Fruit fly (Drosophila melanogaster) whole organism, prepupa: ENCODE data around the gene CG14573.

ENCODE experiments used
- Blimp-1 ChIP-seq: fragments of 200-800 bp; sonication (Bioruptor generic); optimal IDR thresholded peaks from 3 replicates; lab custom pipeline; 2017; ENCODE audit warnings: missing biosample characterization, missing genetic modification characterization, mild to moderate bottlenecking, moderate library complexity, missing genetic modification reagents
- CG10631 ChIP-seq: fragments of 200-800 bp; sonication (Bioruptor generic); optimal IDR thresholded peaks from 2 replicates; lab custom pipeline; 2016; ENCODE audit warnings: missing biosample characterization, missing genetic modification characterization
- CG11294 ChIP-seq: fragments of 200-800 bp; sonication (Bioruptor generic); IDR thresholded peaks from 2 replicates; pipeline ENCODE4 v1.3.6; 2022; ENCODE audit warnings: missing biosample characterization, missing genetic modification characterization
- CG11902 ChIP-seq: fragments of 200-800 bp; sonication (Bioruptor generic); optimal IDR thresholded peaks from 3 replicates; lab custom pipeline; 2016; ENCODE audit warnings: missing biosample characterization, missing genetic modification characterization
- CG15336 ChIP-seq: fragments of 200-800 bp; sonication (Bioruptor generic); IDR thresholded peaks from 2 replicates; pipeline ENCODE4 v1.3.6; 2022; ENCODE audit warnings: missing biosample characterization, missing genetic modification characterization
- CG16779 ChIP-seq: fragments of 200-800 bp; sonication (Bioruptor generic); optimal IDR thresholded peaks from 3 replicates; lab custom pipeline; 2017; ENCODE audit warnings: missing biosample characterization, mild to moderate bottlenecking, missing genetic modification characterization
- CG31627 ChIP-seq: fragments of 200-800 bp; sonication (Bioruptor generic); optimal IDR thresholded peaks from 3 replicates; lab custom pipeline; 2016; ENCODE audit warnings: missing biosample characterization, missing genetic modification characterization
- CG32006 ChIP-seq: fragments of 200-800 bp; sonication (Bioruptor generic); optimal IDR thresholded peaks from 3 replicates; lab custom pipeline; 2017; ENCODE audit warnings: missing biosample characterization, mild to moderate bottlenecking, missing genetic modification characterization
- CG34406 ChIP-seq: fragments of 200-800 bp; sonication (Bioruptor generic); optimal IDR thresholded peaks from 3 replicates; lab custom pipeline; 2016; ENCODE audit warnings: missing biosample characterization, missing genetic modification characterization
- CG3919 ChIP-seq: fragments of 200-800 bp; sonication (Bioruptor generic); optimal IDR thresholded peaks from 3 replicates; lab custom pipeline; 2016; ENCODE audit warnings: missing biosample characterization, missing genetic modification characterization
- CG4318 ChIP-seq: fragments of 200-800 bp; sonication (Bioruptor generic); optimal IDR thresholded peaks from 3 replicates; lab custom pipeline; 2017; ENCODE audit warnings: missing biosample characterization, mild to moderate bottlenecking, missing genetic modification characterization
- CG6163 ChIP-seq: fragments of 200-800 bp; sonication (Bioruptor generic); IDR thresholded peaks from 3 replicates; pipeline ENCODE4 v1.3.6; 2022; ENCODE audit warnings: missing biosample characterization, missing genetic modification characterization
- CG6854 ChIP-seq: fragments of 200-800 bp; sonication (Bioruptor generic); optimal IDR thresholded peaks from 2 replicates; lab custom pipeline; 2017; ENCODE audit warnings: missing biosample characterization, mild to moderate bottlenecking, missing genetic modification characterization
- CG7368 ChIP-seq: fragments of 200-800 bp; sonication (Bioruptor generic); optimal IDR thresholded peaks from 3 replicates; lab custom pipeline; 2016; ENCODE audit warnings: missing biosample characterization, missing genetic modification characterization
- CG8119 ChIP-seq: fragments of 200-800 bp; sonication (Bioruptor generic); IDR thresholded peaks from 3 replicates; pipeline ENCODE4 v1.3.6; 2022; ENCODE audit warnings: missing biosample characterization, missing genetic modification characterization
- CG8319 ChIP-seq: fragments of 200-800 bp; sonication (Bioruptor generic); optimal IDR thresholded peaks from 3 replicates; lab custom pipeline; 2016; ENCODE audit warnings: missing biosample characterization, missing genetic modification characterization
- CG8632 ChIP-seq: fragments of 200-800 bp; sonication (Bioruptor generic); optimal IDR thresholded peaks from 3 replicates; lab custom pipeline; 2016; ENCODE audit warnings: missing biosample characterization, missing genetic modification characterization
- CG9139 ChIP-seq: fragments of 200-800 bp; sonication (Bioruptor generic); optimal IDR thresholded peaks from 3 replicates; lab custom pipeline; 2017; ENCODE audit warnings: missing biosample characterization, mild to moderate bottlenecking, missing genetic modification characterization
- Eip75B ChIP-seq: fragments of 200-800 bp; sonication (Bioruptor generic); optimal IDR thresholded peaks from 3 replicates; lab custom pipeline; 2016; ENCODE audit warnings: missing biosample characterization, missing genetic modification characterization
- Eip78C ChIP-seq: fragments of 200-800 bp; sonication (Bioruptor generic); peaks from one replicate; lab custom pipeline; 2016; ENCODE audit warnings: missing biosample characterization, missing genetic modification characterization
- Eip93F ChIP-seq: fragments of 200-800 bp; sonication (Bioruptor generic); optimal IDR thresholded peaks from 2 replicates; lab custom pipeline; 2016; ENCODE audit warnings: missing biosample characterization, mild to moderate bottlenecking, missing genetic modification characterization
- Ets96B ChIP-seq: fragments of 200-800 bp; optimal IDR thresholded peaks from 2 replicates; lab custom pipeline; 2019; ENCODE audit warnings: missing biosample characterization, mild to moderate bottlenecking, missing genetic modification characterization, moderate library complexity
- Hr38 ChIP-seq: sonication (Bioruptor generic); optimal IDR thresholded peaks from 2 replicates; lab custom pipeline; 2016; ENCODE audit warnings: missing biosample characterization, missing genetic modification characterization
- Hr39 ChIP-seq: fragments of 200-800 bp; sonication (Bioruptor generic); optimal IDR thresholded peaks from 2 replicates; lab custom pipeline; 2016; ENCODE audit warnings: missing biosample characterization, missing genetic modification characterization
- Lpt ChIP-seq: fragments of 200-800 bp; sonication (Bioruptor generic); optimal IDR thresholded peaks from 3 replicates; lab custom pipeline; 2016; ENCODE audit warnings: missing biosample characterization, missing genetic modification characterization
- OdsH ChIP-seq: fragments of 200-800 bp; sonication (Bioruptor generic); optimal IDR thresholded peaks from 3 replicates; lab custom pipeline; 2016; ENCODE audit warnings: missing biosample characterization, missing genetic modification characterization
- Smox ChIP-seq: fragments of 200-800 bp; sonication (Bioruptor generic); optimal IDR thresholded peaks from 3 replicates; lab custom pipeline; 2016; ENCODE audit warnings: missing biosample characterization, missing genetic modification characterization
- Sox14 ChIP-seq: fragments of 200-800 bp; sonication (Bioruptor generic); optimal IDR thresholded peaks from 3 replicates; lab custom pipeline; 2016; ENCODE audit warnings: missing biosample characterization, missing genetic modification characterization
- Sox15 ChIP-seq: fragments of 200-800 bp; sonication (Bioruptor generic); optimal IDR thresholded peaks from 3 replicates; lab custom pipeline; 2016; ENCODE audit warnings: missing biosample characterization, missing genetic modification characterization
- acj6 ChIP-seq: fragments of 200-800 bp; sonication (Bioruptor generic); optimal IDR thresholded peaks from 3 replicates; lab custom pipeline; 2016; ENCODE audit warnings: missing biosample characterization, missing genetic modification characterization
- cyc ChIP-seq: fragments of 200-800 bp; sonication (Bioruptor generic); optimal IDR thresholded peaks from 3 replicates; lab custom pipeline; 2016; ENCODE audit warnings: missing biosample characterization, missing genetic modification characterization
- dac ChIP-seq: fragments of 200-800 bp; sonication (Bioruptor generic); optimal IDR thresholded peaks from 2 replicates; lab custom pipeline; 2017; ENCODE audit warnings: missing biosample characterization, mild to moderate bottlenecking, missing genetic modification characterization
- eg ChIP-seq: fragments of 200-800 bp; sonication (Bioruptor generic); IDR thresholded peaks from 3 replicates; pipeline ENCODE4 v1.3.6; 2022; ENCODE audit warnings: missing biosample characterization, missing genetic modification characterization
- esn ChIP-seq: fragments of 200-800 bp; sonication (Bioruptor generic); optimal IDR thresholded peaks from 2 replicates; lab custom pipeline; 2016; ENCODE audit warnings: missing biosample characterization, mild to moderate bottlenecking, missing genetic modification characterization, moderate library complexity
- fd59A ChIP-seq: fragments of 200-800 bp; sonication (Bioruptor generic); optimal IDR thresholded peaks from 2 replicates; lab custom pipeline; 2017; ENCODE audit warnings: missing biosample characterization, mild to moderate bottlenecking, missing genetic modification characterization, missing genetic modification reagents
- fd85E ChIP-seq: fragments of 200-800 bp; sonication (Bioruptor generic); optimal IDR thresholded peaks from 3 replicates; lab custom pipeline; 2016; ENCODE audit warnings: missing biosample characterization, missing genetic modification characterization
- fkh ChIP-seq: fragments of 200-800 bp; sonication (Bioruptor generic); optimal IDR thresholded peaks from 3 replicates; lab custom pipeline; 2017; ENCODE audit warnings: missing biosample characterization, mild to moderate bottlenecking, missing genetic modification characterization, moderate library complexity
- lz ChIP-seq: fragments of 200-800 bp; sonication (Bioruptor generic); optimal IDR thresholded peaks from 3 replicates; lab custom pipeline; 2016; ENCODE audit warnings: missing biosample characterization, missing genetic modification characterization
- pdm3 ChIP-seq: fragments of 200-800 bp; sonication (Bioruptor generic); optimal IDR thresholded peaks from 3 replicates; lab custom pipeline; 2016; ENCODE audit warnings: missing biosample characterization, missing genetic modification characterization
- salr ChIP-seq, 2 experiments: fragments of 200-800 bp; sonication (Bioruptor generic); optimal IDR thresholded peaks; 3 replicates each; lab custom pipeline; 2016 to 2018; ENCODE audit warnings: missing biosample characterization in 2 of 2, missing genetic modification characterization in 2 of 2, mild to moderate bottlenecking in 1 of 2
- spab ChIP-seq: fragments of 200-800 bp; sonication (Bioruptor generic); optimal IDR thresholded peaks from 2 replicates; lab custom pipeline; 2017; ENCODE audit warnings: missing biosample characterization, mild to moderate bottlenecking, missing genetic modification characterization, missing genetic modification reagents
- ss ChIP-seq, 2 experiments: fragments of 200-800 bp; sonication (Bioruptor generic); optimal IDR thresholded peaks; 2 replicates in 1 of 2; 3 replicates in 1 of 2; lab custom pipeline; 2017 to 2018; ENCODE audit warnings: mild to moderate bottlenecking in 2 of 2, missing biosample characterization in 2 of 2, missing genetic modification characterization in 2 of 2, moderate library complexity in 1 of 2
- svp ChIP-seq: fragments of 200-800 bp; sonication (Bioruptor generic); peaks from one replicate; lab custom pipeline; 2016; ENCODE audit warnings: missing biosample characterization, missing genetic modification characterization
- topi ChIP-seq: fragments of 200-800 bp; sonication (Bioruptor generic); optimal IDR thresholded peaks from 3 replicates; lab custom pipeline; 2016; ENCODE audit warnings: missing biosample characterization, missing genetic modification characterization
- vri ChIP-seq: fragments of 200-800 bp; sonication (Bioruptor generic); optimal IDR thresholded peaks from 3 replicates; lab custom pipeline; 2016; ENCODE audit warnings: missing biosample characterization, mild to moderate bottlenecking, missing genetic modification characterization

The CG14573 gene

dm6 chr3L:21738175-21739016 lies 4.5 kb downstream of the CG14573 start, which contains the start of gene CG14567 (continued):
- TF ChIP-seq CG7368, result peak; percentile 56
- TF ChIP-seq acj6 (GFP tag; lab: Kevin White, UChicago), result peak; percentile 63
- peak; percentile 2 for TF ChIP-seq CG16779
- no peak for TF ChIP-seq CG9139 (GFP tag; lab: Kevin White, UChicago)
- peak; percentile 81 for TF ChIP-seq CG32006 (GFP tag; lab: Kevin White, UChicago)
- TF ChIP-seq CG10631 (GFP tag; lab: Kevin White, UChicago), result peak; percentile 45
- TF ChIP-seq eg, result peak; percentile 86
- peak; percentile 46 for TF ChIP-seq svp
- peak; percentile 37 for TF ChIP-seq Sox14
- peak in 1 of 2 experiments; percentile 51 for TF ChIP-seq salr (GFP tag; optimal IDR thresholded peaks at IDR 0.05; lab: Kevin White, UChicago)
- peak; percentile 28 for TF ChIP-seq Blimp-1 (GFP tag; lab: Kevin White, UChicago)
- TF ChIP-seq CG11294 (GFP tag; lab: Robert Waterston, UW), result peak; percentile 53; the same call in 1 of the 2 replicates
- no peak for TF ChIP-seq fd85E (GFP tag; lab: Kevin White, UChicago)
- no peak for TF ChIP-seq Eip93F (GFP tag; lab: Kevin White, UChicago)
- no peak for TF ChIP-seq vri
- peak; percentile 73 for TF ChIP-seq CG31627 (GFP tag; lab: Kevin White, UChicago)
- TF ChIP-seq CG8319 (GFP tag; lab: Kevin White, UChicago), result no peak
- no peak for TF ChIP-seq CG6854 (GFP tag; lab: Kevin White, UChicago)
- TF ChIP-seq pdm3 (GFP tag; lab: Kevin White, UChicago), result peak; percentile 75
- peak; percentile 12 for TF ChIP-seq Lpt (GFP tag; lab: Kevin White, UChicago)
- TF ChIP-seq topi, result peak; percentile 58
- peak; percentile 67 for TF ChIP-seq CG8119 (GFP tag; lab: Robert Waterston, UW)

dm6 chr3L:21739017-21739730 lies 5.3 kb downstream of the CG14573 start:
- no peak for TF ChIP-seq pdm3 (GFP tag; lab: Kevin White, UChicago)
- TF ChIP-seq eg, result 0 out of 3 replicates have a peak, but pooled peaks have one; percentile 22
- TF ChIP-seq CG10631 (GFP tag; lab: Kevin White, UChicago), result no peak
- peak; percentile 56 for TF ChIP-seq topi
- TF ChIP-seq Eip78C (GFP tag; lab: Kevin White, UChicago), result peak; percentile 85
- peak; percentile 26 for TF ChIP-seq CG32006 (GFP tag; lab: Kevin White, UChicago)
- TF ChIP-seq OdsH (GFP tag; lab: Kevin White, UChicago), result peak; percentile 8
- peak; percentile 5 for TF ChIP-seq CG34406 (GFP tag; lab: Kevin White, UChicago)
- 0 out of 3 replicates have a peak, but pooled peaks have one; percentile 14 for TF ChIP-seq CG8119 (GFP tag; lab: Robert Waterston, UW)
- TF ChIP-seq CG8632 (GFP tag; lab: Kevin White, UChicago), result peak; percentile 23
- TF ChIP-seq lz (GFP tag; lab: Kevin White, UChicago), result peak; percentile 31
- peak; percentile 50 for TF ChIP-seq esn (GFP tag; lab: Kevin White, UChicago)
- TF ChIP-seq CG6163 (GFP tag; lab: Robert Waterston, UW), result 0 out of 3 replicates have a peak, but pooled peaks have one; percentile 32
- no peak for TF ChIP-seq Lpt (GFP tag; lab: Kevin White, UChicago)
- TF ChIP-seq Hr39 (GFP tag; lab: Kevin White, UChicago), result peak; percentile 34
- no peak for TF ChIP-seq spab
- no peak for TF ChIP-seq CG16779
- peak; percentile 17 for TF ChIP-seq vri
- peak; percentile 25 for TF ChIP-seq Sox15
- TF ChIP-seq svp, result peak; percentile 88
- TF ChIP-seq CG15336, result no peak
- peak; percentile 16 for TF ChIP-seq Eip75B (GFP tag; lab: Kevin White, UChicago)
- no peak for TF ChIP-seq fd59A
- TF ChIP-seq Hr38, result no peak
- TF ChIP-seq dac (GFP tag; lab: Kevin White, UChicago), result no peak
- peak; percentile 12 for TF ChIP-seq CG3919 (GFP tag; lab: Kevin White, UChicago)
- TF ChIP-seq CG4318 (GFP tag; lab: Kevin White, UChicago), result peak; percentile 20
- TF ChIP-seq CG7368, result no peak
- peak; percentile 33 for TF ChIP-seq fkh (GFP tag; lab: Kevin White, UChicago)
- TF ChIP-seq Ets96B (tag; lab: Kevin White, UChicago), result no peak
- TF ChIP-seq CG31627 (GFP tag; lab: Kevin White, UChicago), result peak; percentile 25
- no peak for TF ChIP-seq cyc (GFP tag; lab: Kevin White, UChicago)
- TF ChIP-seq CG11902 (GFP tag; lab: Kevin White, UChicago), result peak; percentile 13
- TF ChIP-seq ss (GFP tag; optimal IDR thresholded peaks at IDR 0.05; lab: Kevin White, UChicago), result peak in 1 of 2 experiments; percentile 42
- TF ChIP-seq Smox (GFP tag; lab: Kevin White, UChicago), result peak; percentile 24
